Worm (Caenorhabditis elegans) whole organism, midembryonic: Measurements from ENCODE around the gene T25B6.3.

Experiments
- T22C8.4 ChIP-seq: fragments of 200-800 bp; sonication (Bioruptor generic); IDR thresholded peaks from 2 replicates; pipeline ENCODE4 v1.3.6; 2022; ENCODE audit warnings: missing genetic modification characterization, missing compliant biosample characterization
- cog-1 ChIP-seq: sonication (generic microtip); optimal IDR thresholded peaks from 2 replicates; lab custom pipeline; 2016; ENCODE audit warnings: missing genetic modification characterization, missing compliant biosample characterization
- flt-1 ChIP-seq: fragments of 200-800 bp; sonication (Bioruptor generic); IDR thresholded peaks from 2 replicates; pipeline ENCODE4 v1.3.6; 2022; ENCODE audit warnings: missing genetic modification characterization, missing compliant biosample characterization
- klf-2 ChIP-seq: fragments of 200-800 bp; sonication (Bioruptor generic); conservative IDR thresholded peaks from 2 replicates; pipeline ENCODE4 v1.3.6; 2022; ENCODE audit warnings: missing genetic modification reagents, missing genetic modification characterization, missing compliant biosample characterization
- med-1 ChIP-seq: sonication (generic microtip); optimal IDR thresholded peaks from 2 replicates; lab custom pipeline; 2017; ENCODE audit warnings: missing genetic modification characterization, mild to moderate bottlenecking, missing compliant biosample characterization, antibody characterized with exemption, missing genetic modification reagents; ENCODE audit not compliant: insufficient read depth
- ref-1 ChIP-seq: fragments of 200-800 bp; sonication (Bioruptor generic); conservative IDR thresholded peaks from 2 replicates; pipeline ENCODE4 v1.3.6; 2022; ENCODE audit warnings: missing genetic modification reagents, missing genetic modification characterization, missing compliant biosample characterization
- tab-1 ChIP-seq: fragments of 200-800 bp; sonication (Bioruptor generic); IDR thresholded peaks from 2 replicates; pipeline ENCODE4 v1.3.6; 2022; ENCODE audit warnings: missing genetic modification characterization, missing compliant biosample characterization
- ztf-23 ChIP-seq: fragments of 200-800 bp; sonication (Bioruptor generic); IDR thresholded peaks from 2 replicates; pipeline ENCODE4 v1.3.6; 2022; ENCODE audit warnings: missing genetic modification reagents, missing genetic modification characterization, missing compliant biosample characterization
- ztf-29 ChIP-seq: fragments of 200-800 bp; sonication (Bioruptor generic); IDR thresholded peaks from 2 replicates; pipeline ENCODE4 v1.3.6; 2022; ENCODE audit warnings: missing genetic modification reagents, missing genetic modification characterization, missing compliant biosample characterization

The T25B6.3 gene

DNA sequence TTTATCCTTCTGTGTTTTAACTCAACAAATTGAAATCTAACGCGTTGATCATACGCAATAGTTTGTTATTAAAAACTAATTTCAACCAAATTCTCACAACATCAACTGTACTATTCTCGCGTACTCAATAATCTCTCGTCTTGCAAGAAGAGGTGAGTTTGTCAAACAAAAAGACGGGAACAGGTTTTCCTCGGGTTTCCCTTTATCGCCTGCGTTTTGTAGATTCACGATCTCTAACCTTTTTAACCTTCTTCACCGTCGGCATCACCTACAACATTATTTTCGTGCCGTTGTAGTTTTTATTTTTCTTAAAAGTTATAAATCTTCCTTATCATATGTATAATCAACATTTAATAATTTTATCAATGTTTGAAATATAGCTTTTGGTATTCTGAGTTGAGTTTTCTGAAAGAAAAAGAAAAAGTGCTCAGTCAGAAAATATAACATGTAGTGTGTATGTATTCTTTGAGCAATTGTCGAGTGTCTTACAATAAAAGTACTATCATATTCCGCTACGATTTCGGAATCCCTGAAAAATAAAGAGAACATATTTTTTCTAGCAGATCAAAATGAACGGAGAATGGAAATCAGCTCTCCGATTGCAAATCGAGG, 1.6 kb downstream of the T25B6.3 start, which contains the start of gene snf-12:
Gene snf-12 (plus strand): TSS at position 562 of the 612 bp plus-strand sequence.
- TF ChIP-seq cog-1 (no peak), med-1 (no peak), tab-1 (GFP tag; lab: Robert Waterston, UW) (no peak), T22C8.4 (GFP tag; lab: Robert Waterston, UW) (no peak)

- no peak for TF ChIP-seq cog-1
- no peak for TF ChIP-seq klf-2 (GFP tag; lab: Robert Waterston, UW)
- no peak for TF ChIP-seq flt-1 (GFP tag; lab: Robert Waterston, UW)
- no peak for TF ChIP-seq tab-1 (GFP tag; lab: Robert Waterston, UW)
- no peak for TF ChIP-seq T22C8.4 (GFP tag; lab: Robert Waterston, UW)
- TF ChIP-seq med-1, result no peak
- no peak for TF ChIP-seq ztf-23 (GFP tag; lab: Robert Waterston, UW)
- TF ChIP-seq ztf-29, result no peak
- no peak for TF ChIP-seq ref-1 (GFP tag; lab: Robert Waterston, UW)
Observed at ce11 chrX:9034310-9034709, 6.9 kb downstream of the T25B6.3 start, which contains the start of gene nep-22. Gene nep-22, plus strand, starts transcription at chrX:9034554.

- TF ChIP-seq klf-2 (GFP tag; lab: Robert Waterston, UW) (no peak), cog-1 (no peak), tab-1 (GFP tag; lab: Robert Waterston, UW) (no peak), ztf-23 (GFP tag; lab: Robert Waterston, UW) (no peak), med-1 (no peak), ztf-29 (no peak)
Observed at ce11 chrX:9035142-9035541, 7.7 kb downstream of the T25B6.3 start.

DNA sequence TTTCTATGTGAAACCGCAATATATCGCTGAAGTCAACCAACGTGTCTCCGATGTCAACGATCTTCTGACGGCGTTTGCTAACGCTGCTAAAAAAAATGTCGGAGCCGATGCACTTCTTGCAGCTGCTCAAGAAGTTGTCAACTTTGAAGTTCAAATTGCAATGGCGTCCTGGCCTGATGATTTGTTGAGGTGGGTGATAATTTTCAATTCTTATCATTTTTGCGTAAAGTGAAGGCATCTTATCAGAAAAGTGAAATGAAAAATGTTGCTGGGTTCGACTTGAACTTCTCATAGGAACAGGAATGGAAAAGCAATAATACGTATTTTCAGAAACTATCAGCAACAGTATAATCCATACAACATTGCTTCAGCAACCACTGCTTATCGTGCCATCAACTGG, 8.8 kb downstream of the T25B6.3 start:
- no peak for TF ChIP-seq flt-1 (GFP tag; lab: Robert Waterston, UW)
- TF ChIP-seq ref-1 (GFP tag; lab: Robert Waterston, UW), result no peak
- no peak for TF ChIP-seq T22C8.4 (GFP tag; lab: Robert Waterston, UW)
- TF ChIP-seq tab-1 (GFP tag; lab: Robert Waterston, UW), result no peak
- TF ChIP-seq cog-1, result no peak
- TF ChIP-seq klf-2 (GFP tag; lab: Robert Waterston, UW), result no peak
- TF ChIP-seq ztf-29, result no peak
- TF ChIP-seq med-1, result no peak
- no peak for TF ChIP-seq ztf-23 (GFP tag; lab: Robert Waterston, UW)

- no peak for TF ChIP-seq klf-2 (GFP tag; lab: Robert Waterston, UW)
Observed at ce11 chrX:9045913-9046312, 18.5 kb downstream of the T25B6.3 start, which contains the start of gene prdm-14. Gene prdm-14, plus strand, starts transcription at chrX:9046213.

DNA sequence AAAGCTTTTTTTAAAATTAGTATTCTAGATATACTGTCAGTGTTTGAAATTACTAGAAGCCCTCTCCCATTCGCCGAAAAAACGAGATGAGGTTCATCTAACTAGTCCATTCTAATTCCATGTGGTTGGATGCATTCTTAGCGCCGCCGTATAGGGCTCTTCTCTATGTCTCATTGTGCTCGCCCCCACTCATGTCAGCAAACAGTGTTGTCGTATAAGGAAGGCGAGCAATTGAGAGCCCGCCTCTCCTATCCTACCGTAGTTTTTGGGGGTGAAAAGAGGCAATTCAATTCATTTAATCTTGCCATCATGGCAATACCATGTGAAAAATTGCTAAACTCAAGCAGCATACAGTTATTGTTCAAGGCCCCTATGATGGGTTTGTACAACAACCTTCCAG, 21.3 kb downstream of the T25B6.3 start, which contains the start of gene F47E1.20:
Gene F47E1.20 (plus strand): TSS at position 301 of the 400 bp plus-strand sequence.
- no peak for TF ChIP-seq klf-2 (GFP tag; lab: Robert Waterston, UW)
- TF ChIP-seq tab-1 (GFP tag; lab: Robert Waterston, UW), result no peak
- TF ChIP-seq ztf-23 (GFP tag; lab: Robert Waterston, UW), result no peak
- TF ChIP-seq ztf-29, result no peak
- no peak for TF ChIP-seq T22C8.4 (GFP tag; lab: Robert Waterston, UW)
- no peak for TF ChIP-seq cog-1
- TF ChIP-seq flt-1 (GFP tag; lab: Robert Waterston, UW), result no peak
- no peak for TF ChIP-seq ref-1 (GFP tag; lab: Robert Waterston, UW)
- TF ChIP-seq med-1, result no peak

DNA sequence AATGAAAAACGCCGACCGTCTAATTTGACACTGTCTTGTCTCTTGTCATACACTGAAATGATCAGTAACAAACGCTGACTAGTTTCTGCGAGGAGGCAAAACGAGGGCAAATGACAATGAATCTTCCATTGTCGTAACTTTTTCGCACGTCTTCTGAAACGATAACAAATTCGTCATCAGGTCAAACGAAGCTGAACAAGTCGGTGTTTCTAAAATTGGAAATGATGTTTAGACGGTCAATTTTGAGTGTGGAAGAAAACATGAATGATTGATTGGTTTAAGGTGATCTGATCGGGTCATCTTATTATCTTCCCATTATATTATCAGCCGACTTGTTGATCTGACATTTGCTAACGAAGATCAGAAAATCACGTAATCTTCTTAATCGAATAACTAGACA, 26.0 kb downstream of the T25B6.3 start:
- TF ChIP-seq tab-1 (GFP tag; lab: Robert Waterston, UW) (no peak), ref-1 (GFP tag; lab: Robert Waterston, UW) (no peak), ztf-29 (no peak), flt-1 (GFP tag; lab: Robert Waterston, UW) (no peak), klf-2 (GFP tag; lab: Robert Waterston, UW) (no peak), T22C8.4 (GFP tag; lab: Robert Waterston, UW) (no peak), cog-1 (no peak), med-1 (no peak), ztf-23 (GFP tag; lab: Robert Waterston, UW) (no peak)

DNA sequence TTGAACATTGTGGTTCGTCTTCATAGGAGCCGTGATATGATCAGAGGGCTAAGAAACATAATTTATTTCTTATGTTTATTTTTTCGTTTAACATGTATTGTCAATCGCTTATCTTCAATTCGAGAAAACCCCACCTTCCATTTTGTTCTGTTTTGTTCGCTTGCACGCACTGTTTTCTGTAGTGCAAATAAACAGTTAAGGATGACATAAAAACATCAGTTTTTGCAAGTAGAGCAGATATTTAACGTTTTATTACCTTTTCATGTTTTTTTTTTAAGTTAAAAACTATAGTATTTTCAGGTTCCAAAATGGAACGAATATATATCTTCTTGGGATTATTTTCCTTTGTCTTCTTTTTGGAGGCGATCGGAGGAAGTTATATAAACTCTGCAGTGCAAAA, 29.9 kb downstream of the T25B6.3 start, which contains the start of gene F47E1.2:
Gene F47E1.2 (plus strand): TSS at position 301 of the 400 bp plus-strand sequence.
- no peak for TF ChIP-seq flt-1 (GFP tag; lab: Robert Waterston, UW)
- TF ChIP-seq cog-1, result no peak
- no peak for TF ChIP-seq ztf-23 (GFP tag; lab: Robert Waterston, UW)
- TF ChIP-seq ref-1 (GFP tag; lab: Robert Waterston, UW), result no peak
- TF ChIP-seq ztf-29, result no peak
- TF ChIP-seq tab-1 (GFP tag; lab: Robert Waterston, UW), result no peak
- TF ChIP-seq klf-2 (GFP tag; lab: Robert Waterston, UW), result no peak
- no peak for TF ChIP-seq med-1
- no peak for TF ChIP-seq T22C8.4 (GFP tag; lab: Robert Waterston, UW)

DNA sequence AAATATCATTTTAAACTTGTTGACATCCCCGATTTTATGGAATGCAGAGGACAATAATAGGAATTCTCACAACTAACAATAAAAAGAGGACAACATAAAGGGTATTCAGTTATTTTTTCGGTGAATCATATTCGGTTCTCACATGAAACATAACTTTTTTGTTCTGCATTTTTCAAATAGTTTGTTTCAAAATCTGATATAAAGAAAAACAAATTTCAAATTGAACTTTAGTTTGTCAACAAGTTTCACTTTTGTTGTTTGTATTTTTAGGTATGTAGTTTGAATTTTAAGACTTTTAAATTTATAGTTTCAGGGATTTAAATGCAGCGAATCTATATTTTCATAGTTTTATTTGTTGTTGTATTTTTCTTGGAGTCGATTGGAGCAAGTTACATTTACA, 35.1 kb downstream of the T25B6.3 start, which contains the start of gene F47E1.4:
Gene F47E1.4 (plus strand): TSS at position 301 of the 400 bp plus-strand sequence.
- no peak for TF ChIP-seq ref-1 (GFP tag; lab: Robert Waterston, UW)
- no peak for TF ChIP-seq med-1
- no peak for TF ChIP-seq T22C8.4 (GFP tag; lab: Robert Waterston, UW)
- no peak for TF ChIP-seq tab-1 (GFP tag; lab: Robert Waterston, UW)
- TF ChIP-seq ztf-23 (GFP tag; lab: Robert Waterston, UW), result no peak
- TF ChIP-seq ztf-29, result no peak
- no peak for TF ChIP-seq klf-2 (GFP tag; lab: Robert Waterston, UW)
- no peak for TF ChIP-seq cog-1
- TF ChIP-seq flt-1 (GFP tag; lab: Robert Waterston, UW), result no peak

- TF ChIP-seq ref-1 (GFP tag; lab: Robert Waterston, UW) (no peak), klf-2 (GFP tag; lab: Robert Waterston, UW) (no peak), ztf-23 (GFP tag; lab: Robert Waterston, UW) (no peak), med-1 (no peak), ztf-29 (no peak), flt-1 (GFP tag; lab: Robert Waterston, UW) (no peak), tab-1 (GFP tag; lab: Robert Waterston, UW) (no peak)
Observed at ce11 chrX:9063439-9063838, 36.0 kb downstream of the T25B6.3 start.
